Worm (Caenorhabditis elegans): Measurements from ENCODE around the gene inx-8.

ce11 chrIV:11700752-11701151, 27.1 kb downstream of the inx-8 start, which contains the start of gene dpy-20:
- TF ChIP-seq nhr-12 (tag; optimal IDR thresholded peaks at IDR 0.05) (no peak), sptf-1 (tag; optimal IDR thresholded peaks at IDR 0.05) (no peak), lsy-2 (tag; optimal IDR thresholded peaks at IDR 0.05) (no peak), elt-3 (tag; optimal IDR thresholded peaks at IDR 0.05) (no peak), snpc-4 (tag; optimal IDR thresholded peaks at IDR 0.05) (no peak), lin-13 (tag; optimal IDR thresholded peaks at IDR 0.05) (no peak), ztf-11 (tag; optimal IDR thresholded peaks at IDR 0.05) (no peak), pha-4 (tag; optimal IDR thresholded peaks at IDR 0.05) (no peak)
